Worm (Caenorhabditis elegans): ENCODE measurements around the gene fat-3.

DNA sequence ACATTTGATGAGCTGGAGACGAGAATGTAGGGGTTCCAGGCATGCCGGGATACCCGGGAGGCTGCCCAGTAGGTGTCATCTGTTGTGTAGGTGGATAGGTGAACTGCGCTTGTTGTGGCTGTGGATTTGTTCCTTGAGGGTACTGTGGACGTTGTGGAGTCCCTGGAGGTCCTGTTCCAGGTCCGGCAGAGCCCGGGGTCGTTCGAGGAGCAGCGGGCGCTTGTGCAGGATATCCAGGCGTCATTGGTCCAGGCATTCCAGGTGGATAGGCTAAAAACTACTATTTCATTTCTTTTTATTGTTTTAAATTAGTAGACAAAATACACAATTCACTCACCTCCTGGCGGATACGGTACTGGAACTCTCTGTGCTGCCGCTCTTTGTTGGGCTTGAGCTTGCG is 7.6 kb upstream of the fat-3 start:
- TF ChIP-seq ama-1 (optimal IDR thresholded peaks at IDR 0.05) (no peak), nhr-77 (tag; optimal IDR thresholded peaks at IDR 0.05) (no peak), elt-2 (tag; optimal IDR thresholded peaks at IDR 0.05) (no peak), nhr-19 (GFP tag; conservative IDR thresholded peaks at IDR 0.05) (no peak), mdl-1 (tag; optimal IDR thresholded peaks at IDR 0.05) (no peak)
